Fruit fly (Drosophila melanogaster): ENCODE results near the gene CG9636.

Gene CG9636

dm6 chr3R:8233370-8233773 lies 10.2 kb downstream of the CG9636 start, which contains the start of gene PolI (continued):
- peak; percentile 28; the same call in 1 of the 2 replicates for TF ChIP-seq sna (GFP tag; IDR thresholded peaks at IDR 0.05; ENCODE audit: partially characterized antibody)
- no peak for TF ChIP-seq sima (GFP tag; optimal IDR thresholded peaks at IDR 0.05)
- TF ChIP-seq stwl (tag; optimal IDR thresholded peaks at IDR 0.05), result peak; percentile 72
- no peak for TF ChIP-seq Adf1 (GFP tag; IDR thresholded peaks at IDR 0.05)
- TF ChIP-seq Ets65A (GFP tag), result peak; percentile 95
- TF ChIP-seq CG10321 (GFP tag; IDR thresholded peaks at IDR 0.05), result no peak
- peak; percentile 52 for TF ChIP-seq bbx (GFP tag; IDR thresholded peaks at IDR 0.05; ENCODE audit: partially characterized antibody)
- TF ChIP-seq CG6791 (GFP tag; IDR thresholded peaks at IDR 0.05; ENCODE audit: partially characterized antibody), result no peak
- peak; percentile 96 for TF ChIP-seq Ets97D (GFP tag; optimal IDR thresholded peaks at IDR 0.05)
- TF ChIP-seq CG17829 (tag; optimal IDR thresholded peaks at IDR 0.05), result peak; percentile 44
- no peak for TF ChIP-seq CG16779 (GFP tag; IDR thresholded peaks at IDR 0.05)
- no peak for TF ChIP-seq CG31224 (GFP tag; IDR thresholded peaks at IDR 0.05)
- TF ChIP-seq chm (GFP tag; IDR thresholded peaks at IDR 0.05), result no peak
- no peak for TF ChIP-seq Bteb2 (GFP tag; optimal IDR thresholded peaks at IDR 0.05)
- TF ChIP-seq Ada2b (GFP tag; IDR thresholded peaks at IDR 0.05), result no peak
- TF ChIP-seq mld (GFP tag; IDR thresholded peaks at IDR 0.05; ENCODE audit: partially characterized antibody), result no peak
- peak; percentile 26 for TF ChIP-seq NfI (GFP tag; optimal IDR thresholded peaks at IDR 0.05)
- no peak for TF ChIP-seq ab (GFP tag; optimal IDR thresholded peaks at IDR 0.05)
- peak; percentile 34; the same call in 1 of the 2 replicates for TF ChIP-seq sob (GFP tag; IDR thresholded peaks at IDR 0.05)
- TF ChIP-seq HLHmδ (GFP tag; optimal IDR thresholded peaks at IDR 0.05), result no peak
- no peak for TF ChIP-seq CG7839 (tag; optimal IDR thresholded peaks at IDR 0.05)
- TF ChIP-seq CG11696 (GFP tag; IDR thresholded peaks at IDR 0.05), result no peak
- no peak for TF ChIP-seq Gug (GFP tag; IDR thresholded peaks at IDR 0.05)
- no peak for TF ChIP-seq al (GFP tag; IDR thresholded peaks at IDR 0.05)
- no peak for TF ChIP-seq pros (GFP tag; optimal IDR thresholded peaks at IDR 0.05)
- TF ChIP-seq CG9876 (GFP tag; optimal IDR thresholded peaks at IDR 0.05), result no peak
- TF ChIP-seq toy (GFP tag; IDR thresholded peaks at IDR 0.05), result no peak
- TF ChIP-seq CG30431 (GFP tag; optimal IDR thresholded peaks at IDR 0.05), result no peak
- TF ChIP-seq fru (optimal IDR thresholded peaks at IDR 0.05), result no peak
- TF ChIP-seq CG15011 (GFP tag; optimal IDR thresholded peaks at IDR 0.05), result no peak
- TF ChIP-seq odd (GFP tag; optimal IDR thresholded peaks at IDR 0.05), result no peak
- no peak for TF ChIP-seq ken (GFP tag; IDR thresholded peaks at IDR 0.05)
- TF ChIP-seq vnd (GFP tag; IDR thresholded peaks at IDR 0.05; ENCODE audit: partially characterized antibody), result no peak
- no peak for TF ChIP-seq slp2 (GFP tag; optimal IDR thresholded peaks at IDR 0.05)
- TF ChIP-seq CG2712 (tag; optimal IDR thresholded peaks at IDR 0.05), result peak; percentile 28
- TF ChIP-seq cas (GFP tag; IDR thresholded peaks at IDR 0.05), result no peak
- no peak for TF ChIP-seq Ravus (GFP tag; IDR thresholded peaks at IDR 0.05)
- no peak for TF ChIP-seq Hr39 (optimal IDR thresholded peaks at IDR 0.05)
- no peak for TF ChIP-seq Nf-YA (GFP tag; IDR thresholded peaks at IDR 0.05)
- TF ChIP-seq tin (GFP tag; optimal IDR thresholded peaks at IDR 0.05), result peak; percentile 13
- TF ChIP-seq inv (GFP tag; IDR thresholded peaks at IDR 0.05; ENCODE audit: partially characterized antibody), result peak; percentile 20; the same call in 1 of the 2 replicates
- no peak for TF ChIP-seq NC2β (GFP tag; optimal IDR thresholded peaks at IDR 0.05)
- TF ChIP-seq Antp (GFP tag; optimal IDR thresholded peaks at IDR 0.05), result peak; percentile 1
- TF ChIP-seq hbn (GFP tag; IDR thresholded peaks at IDR 0.05; ENCODE audit: partially characterized antibody), result 0 out of 2 replicates have a peak, but pooled peaks have one; percentile 30
- TF ChIP-seq CG15269 (tag; optimal IDR thresholded peaks at IDR 0.05), result no peak
- no peak for TF ChIP-seq exex (tag; optimal IDR thresholded peaks at IDR 0.05)
- no peak for TF ChIP-seq CG5180 (GFP tag; optimal IDR thresholded peaks at IDR 0.05)
- peak; percentile 83 for TF ChIP-seq CG2116 (GFP tag; optimal IDR thresholded peaks at IDR 0.05)
- peak; percentile 42 for TF ChIP-seq CG13424 (tag; optimal IDR thresholded peaks at IDR 0.05)
- TF ChIP-seq CG8388 (GFP tag; optimal IDR thresholded peaks at IDR 0.05), result no peak
- no peak for TF ChIP-seq CG30403 (GFP tag; optimal IDR thresholded peaks at IDR 0.05)
- TF ChIP-seq usp (GFP tag; optimal IDR thresholded peaks at IDR 0.05), result no peak
- TF ChIP-seq ash1 (GFP tag; optimal IDR thresholded peaks at IDR 0.05), result no peak

Data from whole organism, embryonic.